Worm (Caenorhabditis elegans): Measurements from ENCODE around the gene F40G9.15.
A peak's percentile ranks its signal among the peaks of the same experiment; 100 is the strongest.

ce11 chrIII:183072-183471 is 892 bp downstream of the F40G9.15 start:
- no peak for TF ChIP-seq dve-1 (tag; optimal IDR thresholded peaks at IDR 0.05)
- no peak for TF ChIP-seq unc-86 (tag; optimal IDR thresholded peaks at IDR 0.05)
- no peak for TF ChIP-seq Y22D7AL.16 (tag; optimal IDR thresholded peaks at IDR 0.05)
- TF ChIP-seq ceh-18 (tag; optimal IDR thresholded peaks at IDR 0.05), result no peak
- no peak for TF ChIP-seq F13H6.1 (tag; optimal IDR thresholded peaks at IDR 0.05)
- peak; percentile 70 for TF ChIP-seq elt-2 (tag; optimal IDR thresholded peaks at IDR 0.05)
- no peak for TF ChIP-seq pha-4 (tag; optimal IDR thresholded peaks at IDR 0.05)
- no peak for TF ChIP-seq ceh-6 (GFP tag; optimal IDR thresholded peaks at IDR 0.05)
- no peak for TF ChIP-seq mec-3 (tag; optimal IDR thresholded peaks at IDR 0.05; ENCODE audit: borderline replicate concordance)
- no peak for TF ChIP-seq pag-3 (tag; optimal IDR thresholded peaks at IDR 0.05; ENCODE audit: borderline replicate concordance)
- no peak for TF ChIP-seq pqm-1 (tag; optimal IDR thresholded peaks at IDR 0.05)

All from whole organism, late embryonic.